Fruit fly (Drosophila melanogaster): ENCODE results near the gene CG12814.

The CG12814 gene

dm6 chr3R:10144103-10144998 lies 45.1 kb downstream of the CG12814 start, which contains the start of the genes TAF1B and Invadolysin (continued):
- TF ChIP-seq dac (GFP tag; optimal IDR thresholded peaks at IDR 0.05) = no peak
- peak; percentile 21; the same call in 1 of the 3 replicates for TF ChIP-seq CG6163 (GFP tag; IDR thresholded peaks at IDR 0.05)
- no peak for TF ChIP-seq Ets96B (tag; optimal IDR thresholded peaks at IDR 0.05)
- no peak for TF ChIP-seq spab (GFP tag; optimal IDR thresholded peaks at IDR 0.05)
- no peak for TF ChIP-seq CG11762 (GFP tag; optimal IDR thresholded peaks at IDR 0.05; ENCODE audit: insufficient read depth)
- TF ChIP-seq Gug (GFP tag; IDR thresholded peaks at IDR 0.05) = peak; percentile 30; the same call in 1 of the 2 replicates
- TF ChIP-seq achi (GFP tag; optimal IDR thresholded peaks at IDR 0.05) = peak; percentile 10
- peak; percentile 43 for TF ChIP-seq Eip75B (GFP tag; optimal IDR thresholded peaks at IDR 0.05)
- peak; percentile 84 for TF ChIP-seq Eip78C (GFP tag)
- no peak for TF ChIP-seq fd59A (GFP tag; optimal IDR thresholded peaks at IDR 0.05)
- TF ChIP-seq CG1621 (tag; optimal IDR thresholded peaks at IDR 0.05) = no peak
- peak; percentile 40 for TF ChIP-seq Ets21C (GFP tag; optimal IDR thresholded peaks at IDR 0.05)
- TF ChIP-seq Blimp-1 (GFP tag; optimal IDR thresholded peaks at IDR 0.05) = no peak
- TF ChIP-seq eg (GFP tag; IDR thresholded peaks at IDR 0.05) = peak; percentile 19; the same call in 1 of the 3 replicates
- TF ChIP-seq Lpt (GFP tag; optimal IDR thresholded peaks at IDR 0.05) = no peak
- TF ChIP-seq OdsH (GFP tag; optimal IDR thresholded peaks at IDR 0.05) = peak; percentile 61
- TF ChIP-seq CG8119 (GFP tag; IDR thresholded peaks at IDR 0.05) = 0 out of 3 replicates have a peak, but pooled peaks have one; percentile 28
- TF ChIP-seq vri (GFP tag; optimal IDR thresholded peaks at IDR 0.05) = peak; percentile 30
- peak; percentile 76 for TF ChIP-seq dsx (GFP tag; optimal IDR thresholded peaks at IDR 0.05; ENCODE audit: poor library complexity, severe bottlenecking)
- peak; percentile 69 for TF ChIP-seq Sox102F (GFP tag; optimal IDR thresholded peaks at IDR 0.05)
- TF ChIP-seq CG15336 (GFP tag; IDR thresholded peaks at IDR 0.05) = no peak
- TF ChIP-seq CG34406 (GFP tag; optimal IDR thresholded peaks at IDR 0.05) = peak; percentile 34
- TF ChIP-seq CG32006 (GFP tag; optimal IDR thresholded peaks at IDR 0.05) = no peak
- no peak for TF ChIP-seq Sox15 (GFP tag; optimal IDR thresholded peaks at IDR 0.05)
- TF ChIP-seq acj6 (GFP tag; optimal IDR thresholded peaks at IDR 0.05) = peak; percentile 65

dm6 chr3R:10142770-10143169 lies 46.6 kb downstream of the CG12814 start, which contains the start of gene CG42759:
TSS of gene CG42759 (plus strand) at chr3R:10143070.
- TF ChIP-seq ss (GFP tag; optimal IDR thresholded peaks at IDR 0.05) (no peak), CG6792 (GFP tag; optimal IDR thresholded peaks at IDR 0.05) (no peak), CG31627 (GFP tag; optimal IDR thresholded peaks at IDR 0.05) (no peak), Met (GFP tag; optimal IDR thresholded peaks at IDR 0.05) (no peak)

- peak; percentile 2 for TF ChIP-seq CG11762 (GFP tag; optimal IDR thresholded peaks at IDR 0.05; ENCODE audit: insufficient read depth)
- TF ChIP-seq fd85E (GFP tag; optimal IDR thresholded peaks at IDR 0.05) = no peak
- TF ChIP-seq Eip93F (GFP tag; optimal IDR thresholded peaks at IDR 0.05) = no peak
- peak; percentile 27 for TF ChIP-seq achi (GFP tag; optimal IDR thresholded peaks at IDR 0.05)
- no peak for TF ChIP-seq CG8319 (GFP tag; optimal IDR thresholded peaks at IDR 0.05)
- peak; percentile 16 for TF ChIP-seq CG1621 (tag; optimal IDR thresholded peaks at IDR 0.05)
- peak; percentile 2 for TF ChIP-seq cyc (GFP tag; optimal IDR thresholded peaks at IDR 0.05)
- peak; percentile 30 for TF ChIP-seq Smox (GFP tag; optimal IDR thresholded peaks at IDR 0.05)
- peak; percentile 40 for TF ChIP-seq Met (GFP tag; optimal IDR thresholded peaks at IDR 0.05)
- TF ChIP-seq CG16779 (tag; optimal IDR thresholded peaks at IDR 0.05) = peak; percentile 43
- TF ChIP-seq CG3919 (GFP tag; optimal IDR thresholded peaks at IDR 0.05) = peak; percentile 13
- TF ChIP-seq Ets21C (GFP tag; optimal IDR thresholded peaks at IDR 0.05) = no peak
- TF ChIP-seq CG11294 (GFP tag; IDR thresholded peaks at IDR 0.05) = no peak
- TF ChIP-seq lz (GFP tag; optimal IDR thresholded peaks at IDR 0.05) = peak; percentile 21
- TF ChIP-seq esn (GFP tag; optimal IDR thresholded peaks at IDR 0.05) = peak; percentile 52
- TF ChIP-seq CG6854 (GFP tag; optimal IDR thresholded peaks at IDR 0.05) = peak; percentile 29
- peak; percentile 42; the same call in 1 of the 2 replicates for TF ChIP-seq CG15336 (GFP tag; IDR thresholded peaks at IDR 0.05)
- no peak for TF ChIP-seq CG11902 (GFP tag; optimal IDR thresholded peaks at IDR 0.05)
- peak; percentile 12 for TF ChIP-seq Hr39 (GFP tag; optimal IDR thresholded peaks at IDR 0.05)
- TF ChIP-seq CG6792 (GFP tag; optimal IDR thresholded peaks at IDR 0.05) = peak; percentile 6
- TF ChIP-seq CG10669 (GFP tag; optimal IDR thresholded peaks at IDR 0.05) = peak; percentile 12
- TF ChIP-seq Hr4 (GFP tag; optimal IDR thresholded peaks at IDR 0.05) = peak; percentile 39
These were observed 49.5 kb downstream of the CG12814 start, which contains the start of gene tws for dm6 chr3R:10139649-10140598. TSS of gene tws (minus strand) at chr3R:10139772.

Data from whole organism, prepupa.